Fruit fly (Drosophila melanogaster) whole organism, embryonic: ENCODE results near the gene CG10663.

Experiments used
- B-H1 ChIP-seq: fragments of 200-800 bp; sonication (Bioruptor generic); IDR thresholded peaks from 3 replicates; pipeline ENCODE4 v1.3.6; 2022; ENCODE audit warnings: missing biosample characterization, missing genetic modification characterization
- Bdp1 ChIP-seq: fragments of 200-800 bp; sonication (Bioruptor generic); optimal IDR thresholded peaks from 3 replicates; lab custom pipeline; 2016; ENCODE audit warnings: missing biosample characterization, missing genetic modification characterization
- Bteb2 ChIP-seq: fragments of 200-800 bp; sonication (Bioruptor generic); optimal IDR thresholded peaks from 2 replicates; lab custom pipeline; 2016; ENCODE audit warnings: missing biosample characterization, missing genetic modification characterization
- CG10267 ChIP-seq: fragments of 200-800 bp; sonication (Bioruptor generic); optimal IDR thresholded peaks from 2 replicates; lab custom pipeline; 2018; ENCODE audit warnings: missing biosample characterization, mild to moderate bottlenecking, missing genetic modification characterization, moderate library complexity
- CG10321 ChIP-seq: fragments of 200-800 bp; sonication (Bioruptor generic); IDR thresholded peaks from 2 replicates; pipeline ENCODE4 v1.3.6; 2022; ENCODE audit warnings: missing biosample characterization, missing genetic modification characterization
- CG10366 ChIP-seq: fragments of 200-800 bp; sonication (Bioruptor generic); IDR thresholded peaks from 2 replicates; pipeline ENCODE4 v1.3.6; 2022; ENCODE audit warnings: missing biosample characterization, missing genetic modification characterization
- CG12104 ChIP-seq: fragments of 200-800 bp; sonication (Bioruptor generic); optimal IDR thresholded peaks from 3 replicates; lab custom pipeline; 2016; ENCODE audit warnings: missing biosample characterization, missing genetic modification characterization
- CG12769 ChIP-seq: fragments of 200-800 bp; sonication (Bioruptor generic); optimal IDR thresholded peaks from 2 replicates; lab custom pipeline; 2019; ENCODE audit warnings: missing biosample characterization, mild to moderate bottlenecking, missing genetic modification characterization, moderate library complexity
- CG12942 ChIP-seq: fragments of 200-800 bp; sonication (Bioruptor generic); optimal IDR thresholded peaks from 3 replicates; lab custom pipeline; 2016; ENCODE audit warnings: missing biosample characterization, missing genetic modification characterization
- CG14667 ChIP-seq: fragments of 200-800 bp; sonication (Bioruptor generic); IDR thresholded peaks from 2 replicates; pipeline ENCODE4 v1.3.6; 2022; ENCODE audit warnings: missing biosample characterization, missing genetic modification characterization
- CG1602 ChIP-seq: fragments of 200-800 bp; sonication (Bioruptor generic); optimal IDR thresholded peaks from 3 replicates; lab custom pipeline; 2016; ENCODE audit warnings: missing biosample characterization, missing genetic modification characterization
- CG18476 ChIP-seq: fragments of 200-800 bp; sonication (Bioruptor generic); optimal IDR thresholded peaks from 2 replicates; lab custom pipeline; 2016; ENCODE audit warnings: missing biosample characterization, mild to moderate bottlenecking, missing genetic modification characterization
- CG31388 ChIP-seq: fragments of 200-800 bp; sonication (Bioruptor generic); optimal IDR thresholded peaks from 2 replicates; lab custom pipeline; 2016; ENCODE audit warnings: missing biosample characterization, missing genetic modification characterization
- CG43689 ChIP-seq: fragments of 200-800 bp; sonication (Bioruptor generic); IDR thresholded peaks from 2 replicates; pipeline ENCODE4 v1.3.6; 2022; ENCODE audit warnings: missing biosample characterization, missing genetic modification characterization
- CG4404 ChIP-seq: fragments of 200-800 bp; sonication (Bioruptor generic); IDR thresholded peaks from 2 replicates; pipeline ENCODE4 v1.3.6; 2022; ENCODE audit warnings: missing biosample characterization, missing genetic modification characterization
- CG6689 ChIP-seq: fragments of 200-800 bp; sonication (Bioruptor generic); IDR thresholded peaks from 2 replicates; pipeline ENCODE4 v1.3.6; 2022; ENCODE audit warnings: missing biosample characterization, missing genetic modification characterization
- CG7357 ChIP-seq: fragments of 200-800 bp; sonication (Bioruptor generic); IDR thresholded peaks from 3 replicates; pipeline ENCODE4 v1.3.6; 2022; ENCODE audit warnings: missing biosample characterization, missing genetic modification characterization
- CG8281 ChIP-seq: fragments of 200-800 bp; sonication (Bioruptor generic); optimal IDR thresholded peaks from 2 replicates; lab custom pipeline; 2018; ENCODE audit warnings: missing biosample characterization, mild to moderate bottlenecking, missing genetic modification characterization, moderate library complexity
- CG8478 ChIP-seq: fragments of >200 bp; optimal IDR thresholded peaks from 2 replicates; lab custom pipeline; 2018
- D ChIP-seq, 2 experiments: fragments of 200-800 bp in 1 of 2; fragments of >200 bp in 1 of 2; sonication (Bioruptor generic) in 1 of 2; optimal IDR thresholded peaks; 2 replicates in 1 of 2; 3 replicates in 1 of 2; lab custom pipeline; 2017; ENCODE audit warnings: mild to moderate bottlenecking in 1 of 2, missing biosample characterization in 1 of 2, missing genetic modification characterization in 1 of 2, missing genetic modification reagents in 1 of 2
- Doc3 ChIP-seq: fragments of 200-800 bp; sonication (Bioruptor generic); IDR thresholded peaks from 3 replicates; pipeline ENCODE4 v1.3.6; 2022; ENCODE audit warnings: missing biosample characterization, missing genetic modification characterization; ENCODE audit not compliant: partially characterized antibody
- Eip74EF ChIP-seq, 2 experiments: fragments of 200-800 bp in 1 of 2; fragments of >200 bp in 1 of 2; sonication (Bioruptor generic) in 1 of 2; optimal IDR thresholded peaks; 2 replicates each; lab custom pipeline; 2017 to 2019; ENCODE audit warnings: missing biosample characterization in 2 of 2, missing genetic modification characterization in 2 of 2, mild to moderate bottlenecking in 1 of 2, moderate library complexity in 1 of 2
- HLHmδ ChIP-seq: fragments of 200-800 bp; sonication (Bioruptor generic); optimal IDR thresholded peaks from 2 replicates; lab custom pipeline; 2018; ENCODE audit warnings: missing biosample characterization, mild to moderate bottlenecking, missing genetic modification characterization, moderate library complexity
- Hsf ChIP-seq: fragments of 200-800 bp; sonication (Bioruptor generic); optimal IDR thresholded peaks from 3 replicates; lab custom pipeline; 2016; ENCODE audit warnings: missing biosample characterization, missing genetic modification characterization
- NFAT ChIP-seq: fragments of 200-800 bp; sonication (Bioruptor generic); IDR thresholded peaks from 2 replicates; pipeline ENCODE4 v1.3.6; 2022; ENCODE audit warnings: missing biosample characterization, missing genetic modification characterization
- Nf-YC ChIP-seq: fragments of 200-800 bp; optimal IDR thresholded peaks from 3 replicates; lab custom pipeline; 2019; ENCODE audit warnings: missing biosample characterization, mild to moderate bottlenecking, missing genetic modification characterization, moderate library complexity
- Usf ChIP-seq: fragments of 200-800 bp; sonication (Bioruptor generic); optimal IDR thresholded peaks from 2 replicates; lab custom pipeline; 2017; ENCODE audit warnings: missing genotype, missing biosample characterization, missing genetic modification characterization
- Xrp1 ChIP-seq: fragments of 200-800 bp; sonication (Bioruptor generic); IDR thresholded peaks from 2 replicates; pipeline ENCODE4 v1.3.6; 2022; ENCODE audit warnings: missing biosample characterization, missing genetic modification characterization
- ac ChIP-seq: fragments of 200-800 bp; sonication (Bioruptor generic); optimal IDR thresholded peaks from 3 replicates; lab custom pipeline; 2017; ENCODE audit warnings: missing biosample characterization, mild to moderate bottlenecking, missing genetic modification characterization
- bbx ChIP-seq: fragments of 200-800 bp; sonication (Bioruptor generic); IDR thresholded peaks from 2 replicates; pipeline ENCODE4 v1.3.6; 2022; ENCODE audit warnings: missing biosample characterization, missing genetic modification characterization; ENCODE audit not compliant: partially characterized antibody
- cad ChIP-seq: fragments of >200 bp; optimal IDR thresholded peaks from 2 replicates; lab custom pipeline; 2017; ENCODE audit warnings: missing biosample characterization, missing genetic modification characterization
- corto ChIP-seq: fragments of 200-800 bp; sonication (Bioruptor generic); optimal IDR thresholded peaks from 2 replicates; lab custom pipeline; 2016; ENCODE audit warnings: missing biosample characterization, mild to moderate bottlenecking, missing genetic modification characterization, moderate library complexity
- crc ChIP-seq: fragments of 200-800 bp; sonication (Bioruptor generic); optimal IDR thresholded peaks from 2 replicates; lab custom pipeline; 2016; ENCODE audit warnings: missing biosample characterization, missing genetic modification characterization
- danr ChIP-seq: fragments of 200-800 bp; sonication (Bioruptor generic); IDR thresholded peaks from 2 replicates; pipeline ENCODE4 v1.3.6; 2022; ENCODE audit warnings: missing biosample characterization, missing genetic modification characterization
- fru ChIP-seq: fragments of >200 bp; optimal IDR thresholded peaks from 2 replicates; lab custom pipeline; 2017
- ftz-f1 ChIP-seq: fragments of 200-800 bp; sonication (Bioruptor generic); optimal IDR thresholded peaks from 2 replicates; lab custom pipeline; 2016; ENCODE audit warnings: missing biosample characterization, missing genetic modification characterization
- grau ChIP-seq: fragments of 200-800 bp; optimal IDR thresholded peaks from 3 replicates; lab custom pipeline; 2019; ENCODE audit warnings: missing biosample characterization, mild to moderate bottlenecking, missing genetic modification characterization, moderate library complexity
- insv ChIP-seq, 2 experiments: fragments of 200-800 bp; sonication (Bioruptor generic); optimal IDR thresholded peaks; 3 replicates each; lab custom pipeline; 2016 to 2018; ENCODE audit warnings: missing biosample characterization in 2 of 2, missing genetic modification characterization in 2 of 2
- kni ChIP-seq: fragments of 200-800 bp; sonication (Bioruptor generic); optimal IDR thresholded peaks from 3 replicates; lab custom pipeline; 2017; ENCODE audit warnings: mild to moderate bottlenecking, missing biosample characterization, missing genetic modification reagents, missing genetic modification characterization
- pan ChIP-seq, 4 experiments: fragments of >200 bp in 3 of 4; fragments of 200-800 bp in 1 of 4; sonication (Bioruptor generic) in 1 of 4; optimal IDR thresholded peaks in 3 of 4; IDR thresholded peaks in 1 of 4; 2 replicates each; pipeline versions ENCODE4 v1.3.6 to Lab custom; 2017 to 2022; ENCODE audit warnings: missing biosample characterization in 2 of 4, missing genetic modification characterization in 2 of 4, mixed read lengths in 1 of 4
- pnt ChIP-seq: fragments of 200-800 bp; sonication (Bioruptor generic); optimal IDR thresholded peaks from 3 replicates; lab custom pipeline; 2016; ENCODE audit warnings: missing biosample characterization, missing genetic modification characterization
- slp2 ChIP-seq: fragments of 200-800 bp; sonication (Bioruptor generic); optimal IDR thresholded peaks from 2 replicates; lab custom pipeline; 2016; ENCODE audit warnings: missing biosample characterization, missing genetic modification characterization
- sqz ChIP-seq: fragments of 200-800 bp; sonication (Bioruptor generic); optimal IDR thresholded peaks from 3 replicates; lab custom pipeline; 2018; ENCODE audit warnings: missing biosample characterization, mild to moderate bottlenecking, missing genetic modification characterization
- sr ChIP-seq: fragments of 200-800 bp; sonication (Bioruptor generic); IDR thresholded peaks from 3 replicates; pipeline ENCODE4 v1.3.6; 2022; ENCODE audit warnings: missing biosample characterization, missing genetic modification characterization
- tll ChIP-seq, 2 experiments: fragments of 200-800 bp in 1 of 2; fragments of >200 bp in 1 of 2; sonication (Bioruptor generic) in 1 of 2; optimal IDR thresholded peaks; 2 replicates each; lab custom pipeline; 2017 to 2019; ENCODE audit warnings: missing biosample characterization in 2 of 2, missing genetic modification characterization in 2 of 2, mild to moderate bottlenecking in 1 of 2, moderate library complexity in 1 of 2
- vvl ChIP-seq: fragments of 200-800 bp; sonication (Bioruptor generic); IDR thresholded peaks from 2 replicates; pipeline ENCODE4 v1.3.6; 2022; ENCODE audit warnings: missing biosample characterization, missing genetic modification characterization
- zfh2 ChIP-seq: fragments of 200-800 bp; sonication (Bioruptor generic); optimal IDR thresholded peaks from 2 replicates; lab custom pipeline; 2016; ENCODE audit warnings: missing biosample characterization, missing genetic modification characterization

CG10663 gene

dm6 chr3L:12494273-12494672 lies 9.4 kb upstream of the CG10663 start:
- TF ChIP-seq ftz-f1 (GFP tag; lab: Kevin White, UChicago) (peak; percentile 32), vvl (GFP tag; lab: Robert Waterston, UW) (peak; percentile 27; the same call in 1 of the 2 replicates), sr (GFP tag; lab: Robert Waterston, UW) (peak; percentile 58; the same call in 1 of the 3 replicates), sqz (GFP tag; lab: Kevin White, UChicago) (peak; percentile 28), Eip74EF (GFP tag; optimal IDR thresholded peaks at IDR 0.05; lab: Kevin White, UChicago) (peak in 1 of 2 experiments; percentile 85), pan (optimal IDR thresholded peaks at IDR 0.05; lab: Kevin White, UChicago) (no peak), pan (GFP tag; optimal IDR thresholded peaks at IDR 0.05 in 1 of 2, IDR thresholded peaks at IDR 0.05 in 1 of 2) (no peak)

DNA sequence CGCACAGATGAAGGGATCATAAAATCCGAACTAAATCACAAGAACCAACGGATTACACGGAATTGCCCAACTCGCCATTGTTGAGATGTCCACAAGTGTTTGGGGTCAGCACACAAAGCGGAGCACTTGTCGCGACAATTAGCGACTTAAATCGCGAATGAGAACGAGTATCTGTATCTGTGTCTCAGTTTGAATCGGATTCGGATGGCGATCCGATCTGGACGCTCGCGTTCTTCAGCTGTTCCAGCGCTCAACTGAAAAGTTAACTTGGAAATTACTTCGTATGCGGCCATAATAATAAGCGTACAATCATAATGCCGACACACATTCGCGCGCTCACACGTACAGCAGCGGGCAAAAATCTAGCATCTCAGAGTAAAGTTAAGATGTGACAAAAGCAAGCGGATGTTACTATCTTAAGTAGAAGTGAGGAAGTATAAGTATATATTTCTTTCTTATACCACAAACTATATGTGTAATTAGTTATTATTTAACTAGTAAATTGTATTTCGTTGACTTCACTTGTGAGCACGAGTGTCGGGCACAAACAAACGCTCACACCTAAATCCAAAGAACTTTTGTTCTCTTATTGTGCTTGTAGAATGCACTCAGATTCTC lies 5.7 kb upstream of the CG10663 start, which contains the start of gene CG10660:
Gene CG10660 (minus strand): TSS at position 259 of the 618 bp plus-strand sequence.
- TF ChIP-seq slp2 (GFP tag; lab: Kevin White, UChicago): peak; percentile 68
- no peak for TF ChIP-seq D (optimal IDR thresholded peaks at IDR 0.05; lab: Kevin White, UChicago)
- TF ChIP-seq D (GFP tag; optimal IDR thresholded peaks at IDR 0.05; lab: Kevin White, UChicago): peak; percentile 88
- peak; percentile 50 for TF ChIP-seq Bdp1 (GFP tag; lab: Kevin White, UChicago)
- TF ChIP-seq CG8478 (lab: Kevin White, UChicago): no peak
- peak; percentile 86 for TF ChIP-seq CG1602
- peak; percentile 87 for TF ChIP-seq CG18476
- peak; percentile 58 for TF ChIP-seq CG8281
- peak; percentile 91 for TF ChIP-seq Xrp1 (GFP tag; lab: Robert Waterston, UW)
- TF ChIP-seq crc (GFP tag; lab: Kevin White, UChicago): peak; percentile 21
- peak; percentile 37 for TF ChIP-seq Nf-YC
- TF ChIP-seq tll (GFP tag; optimal IDR thresholded peaks at IDR 0.05; lab: Kevin White, UChicago): no peak
- no peak for TF ChIP-seq pan (optimal IDR thresholded peaks at IDR 0.05; lab: Kevin White, UChicago)
- peak in 1 of 2 experiments; percentile 87 for TF ChIP-seq pan (GFP tag; optimal IDR thresholded peaks at IDR 0.05 in 1 of 2, IDR thresholded peaks at IDR 0.05 in 1 of 2)
- peak; percentile 40; the same call in 1 of the 2 replicates for TF ChIP-seq CG4404 (GFP tag; lab: Robert Waterston, UW)
- TF ChIP-seq NFAT: peak; percentile 68
- TF ChIP-seq Hsf (GFP tag; lab: Kevin White, UChicago): peak; percentile 83
- peak; percentile 61 for TF ChIP-seq Bteb2
- peak; percentile 55 for TF ChIP-seq zfh2 (GFP tag; lab: Kevin White, UChicago)
- TF ChIP-seq ac (GFP tag; lab: Kevin White, UChicago): peak; percentile 34
- peak; percentile 83 for TF ChIP-seq CG10267
- TF ChIP-seq Doc3: no peak
- no peak for TF ChIP-seq bbx (GFP tag; lab: Robert Waterston, UW)
- no peak for TF ChIP-seq insv (GFP tag; optimal IDR thresholded peaks at IDR 0.05; lab: Kevin White, UChicago)
- peak; percentile 66 for TF ChIP-seq CG12942
- 0 out of 2 replicates have a peak, but pooled peaks have one; percentile 29 for TF ChIP-seq CG14667 (GFP tag; lab: Robert Waterston, UW)
- TF ChIP-seq corto (GFP tag; lab: Kevin White, UChicago): peak; percentile 83
- TF ChIP-seq pnt (GFP tag; lab: Kevin White, UChicago): peak; percentile 60
- peak; percentile 88 for TF ChIP-seq grau (tag; lab: Kevin White, UChicago)
- TF ChIP-seq CG6689 (GFP tag; lab: Robert Waterston, UW): peak; percentile 82
- TF ChIP-seq CG12769: peak; percentile 90
- peak; percentile 88 for TF ChIP-seq CG10366 (GFP tag; lab: Robert Waterston, UW)
- TF ChIP-seq CG10321 (GFP tag; lab: Robert Waterston, UW): peak; percentile 69; the same call in 1 of the 2 replicates
- peak; percentile 85 for TF ChIP-seq B-H1
- TF ChIP-seq danr (GFP tag; lab: Robert Waterston, UW): peak; percentile 62; the same call in 1 of the 2 replicates
- TF ChIP-seq CG43689 (GFP tag; lab: Robert Waterston, UW): 0 out of 2 replicates have a peak, but pooled peaks have one; percentile 18
- no peak for TF ChIP-seq HLHmδ
- TF ChIP-seq fru (lab: Kevin White, UChicago): no peak
- no peak for TF ChIP-seq kni (GFP tag; lab: Kevin White, UChicago)
- peak; percentile 60 for TF ChIP-seq Usf (GFP tag; lab: Kevin White, UChicago)
- peak; percentile 65 for TF ChIP-seq CG31388
- TF ChIP-seq CG12104 (GFP tag; lab: Kevin White, UChicago): peak; percentile 66
- no peak for TF ChIP-seq cad
- TF ChIP-seq CG7357 (GFP tag; lab: Robert Waterston, UW): peak; percentile 73
